Worm (Caenorhabditis elegans): Measurements from ENCODE around the gene EGAP4.1.

EGAP4.1 gene

DNA sequence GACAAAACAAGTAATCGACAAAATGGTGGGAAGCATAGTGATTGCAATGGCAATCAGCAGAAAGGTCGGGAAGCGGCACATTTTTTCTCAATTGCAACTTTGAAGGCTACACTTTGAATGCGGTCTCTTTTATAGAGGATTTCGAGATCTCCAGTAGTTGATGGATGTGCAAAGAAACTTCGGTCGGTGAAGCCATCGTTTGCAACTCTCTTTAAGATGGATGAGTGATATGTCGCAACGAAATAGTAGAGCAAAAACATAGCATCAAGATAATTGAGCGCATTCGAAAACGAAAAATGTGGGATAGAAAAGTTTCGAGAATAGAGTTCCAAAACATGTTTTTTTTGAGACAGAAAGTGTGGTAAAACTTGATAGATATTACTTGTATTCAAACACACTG, at the start of gene EGAP4.1:
Gene EGAP4.1 (minus strand): TSS at position 101 of the 400 bp plus-strand sequence.
- no peak for TF ChIP-seq pes-1 (GFP tag; IDR thresholded peaks at IDR 0.05)
- no peak for TF ChIP-seq aly-1 (tag; optimal IDR thresholded peaks at IDR 0.05)
- TF ChIP-seq tbx-37 (GFP tag; conservative IDR thresholded peaks at IDR 0.05), result no peak
- no peak for TF ChIP-seq B0310.2 (tag; optimal IDR thresholded peaks at IDR 0.05)
- no peak for TF ChIP-seq ceh-13 (GFP tag; optimal IDR thresholded peaks at IDR 0.05)
- TF ChIP-seq sea-1 (GFP tag; conservative IDR thresholded peaks at IDR 0.05), result no peak
- no peak for TF ChIP-seq tra-4 (tag; optimal IDR thresholded peaks at IDR 0.05)
- TF ChIP-seq scrt-1 (GFP tag; IDR thresholded peaks at IDR 0.05), result no peak
- no peak for TF ChIP-seq ama-1 (optimal IDR thresholded peaks at IDR 0.05)
- TF ChIP-seq tbx-11 (GFP tag; IDR thresholded peaks at IDR 0.05), result no peak
- no peak for TF ChIP-seq F13C5.2 (tag; optimal IDR thresholded peaks at IDR 0.05)
- no peak for TF ChIP-seq ceh-36 (tag; optimal IDR thresholded peaks at IDR 0.05)

- no peak for TF ChIP-seq F13C5.2 (tag; optimal IDR thresholded peaks at IDR 0.05)
- TF ChIP-seq aly-1 (tag; optimal IDR thresholded peaks at IDR 0.05), result no peak
- no peak for TF ChIP-seq ama-1 (optimal IDR thresholded peaks at IDR 0.05)
- no peak for TF ChIP-seq tbx-37 (GFP tag; conservative IDR thresholded peaks at IDR 0.05)
- no peak for TF ChIP-seq flt-1 (GFP tag; IDR thresholded peaks at IDR 0.05)
- no peak for TF ChIP-seq B0310.2 (tag; optimal IDR thresholded peaks at IDR 0.05)
- no peak for TF ChIP-seq ets-7 (tag; optimal IDR thresholded peaks at IDR 0.05)
- no peak for TF ChIP-seq pes-1 (GFP tag; IDR thresholded peaks at IDR 0.05)
- no peak for TF ChIP-seq hnd-1 (tag; optimal IDR thresholded peaks at IDR 0.05)
- no peak for TF ChIP-seq tra-4 (tag; optimal IDR thresholded peaks at IDR 0.05)
- no peak for TF ChIP-seq hmbx-1 (tag; optimal IDR thresholded peaks at IDR 0.05)
- no peak for TF ChIP-seq sea-1 (GFP tag; conservative IDR thresholded peaks at IDR 0.05)
Observed at ce11 chrX:8770316-8770715, 43.1 kb upstream of the EGAP4.1 start.

DNA sequence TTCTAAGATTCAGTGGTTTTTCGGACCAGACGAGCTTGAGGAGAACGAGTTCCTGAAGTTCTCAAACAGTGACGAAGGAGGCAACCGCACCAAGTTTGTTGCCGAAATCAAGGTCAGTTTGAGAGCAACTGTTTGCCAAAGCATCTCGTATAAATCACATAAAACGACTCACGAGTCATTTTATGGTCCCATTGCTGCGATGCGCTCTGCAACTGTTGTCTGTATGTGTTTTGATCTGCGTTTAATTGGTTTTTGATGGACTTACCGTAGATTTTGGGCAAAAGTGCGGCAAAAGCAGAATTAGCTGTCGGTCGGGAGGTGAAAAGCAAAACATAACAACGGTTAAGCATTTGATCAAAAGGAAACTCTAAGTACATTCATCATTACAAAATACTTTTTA, 36.8 kb upstream of the EGAP4.1 start:
- TF ChIP-seq ceh-36 (tag; optimal IDR thresholded peaks at IDR 0.05) (no peak), aly-1 (tag; optimal IDR thresholded peaks at IDR 0.05) (no peak), tra-4 (tag; optimal IDR thresholded peaks at IDR 0.05) (no peak), hmbx-1 (tag; optimal IDR thresholded peaks at IDR 0.05) (no peak), hmg-4 (GFP tag; optimal IDR thresholded peaks at IDR 0.05) (no peak), sea-1 (GFP tag; conservative IDR thresholded peaks at IDR 0.05) (no peak), B0310.2 (tag; optimal IDR thresholded peaks at IDR 0.05) (no peak), ceh-13 (GFP tag; optimal IDR thresholded peaks at IDR 0.05) (no peak), ets-7 (tag; optimal IDR thresholded peaks at IDR 0.05) (no peak), ama-1 (optimal IDR thresholded peaks at IDR 0.05) (no peak), tbx-11 (GFP tag; IDR thresholded peaks at IDR 0.05) (no peak), pes-1 (GFP tag; IDR thresholded peaks at IDR 0.05) (no peak), F13C5.2 (tag; optimal IDR thresholded peaks at IDR 0.05) (no peak), hnd-1 (tag; optimal IDR thresholded peaks at IDR 0.05) (no peak), scrt-1 (GFP tag; IDR thresholded peaks at IDR 0.05) (no peak), flt-1 (GFP tag; IDR thresholded peaks at IDR 0.05) (no peak), tbx-37 (GFP tag; conservative IDR thresholded peaks at IDR 0.05) (no peak)

DNA sequence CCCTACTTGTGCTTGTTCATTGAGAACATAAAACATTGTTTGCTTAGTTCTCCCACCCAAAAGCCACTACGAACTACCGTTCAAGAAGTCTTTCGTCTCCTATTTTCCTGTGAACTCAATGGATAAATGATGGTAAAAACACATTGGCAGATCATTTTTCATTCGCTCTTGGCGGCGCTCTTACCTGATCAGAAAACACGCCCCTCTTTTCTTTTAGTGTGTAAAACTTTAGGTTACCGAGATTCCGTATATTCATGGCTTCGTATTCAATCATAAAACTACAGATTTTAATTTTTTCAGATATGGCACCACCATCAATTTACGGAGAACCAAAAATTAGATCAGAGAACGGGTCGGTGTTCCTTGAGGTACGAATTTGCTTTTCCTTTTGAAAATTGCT, 36.4 kb upstream of the EGAP4.1 start, which contains the start of gene zig-12:
Gene zig-12 (plus strand): TSS at position 301 of the 400 bp plus-strand sequence.
- TF ChIP-seq F13C5.2 (tag; optimal IDR thresholded peaks at IDR 0.05) (no peak), ama-1 (optimal IDR thresholded peaks at IDR 0.05) (no peak), flt-1 (GFP tag; IDR thresholded peaks at IDR 0.05) (no peak), tbx-37 (GFP tag; conservative IDR thresholded peaks at IDR 0.05) (no peak), sea-1 (GFP tag; conservative IDR thresholded peaks at IDR 0.05) (no peak), scrt-1 (GFP tag; IDR thresholded peaks at IDR 0.05) (no peak), hmg-4 (GFP tag; optimal IDR thresholded peaks at IDR 0.05) (no peak), tbx-11 (GFP tag; IDR thresholded peaks at IDR 0.05) (no peak), hnd-1 (tag; optimal IDR thresholded peaks at IDR 0.05) (no peak), tra-4 (tag; optimal IDR thresholded peaks at IDR 0.05) (no peak), B0310.2 (tag; optimal IDR thresholded peaks at IDR 0.05) (no peak), ets-7 (tag; optimal IDR thresholded peaks at IDR 0.05) (no peak)

- TF ChIP-seq hmbx-1 (tag; optimal IDR thresholded peaks at IDR 0.05), result no peak
- no peak for TF ChIP-seq tbx-11 (GFP tag; IDR thresholded peaks at IDR 0.05)
- no peak for TF ChIP-seq ama-1 (optimal IDR thresholded peaks at IDR 0.05)
- TF ChIP-seq aly-1 (tag; optimal IDR thresholded peaks at IDR 0.05), result no peak
- no peak for TF ChIP-seq hmg-4 (GFP tag; optimal IDR thresholded peaks at IDR 0.05)
- TF ChIP-seq B0310.2 (tag; optimal IDR thresholded peaks at IDR 0.05), result no peak
Observed at ce11 chrX:8762927-8763326, 35.7 kb upstream of the EGAP4.1 start.

- no peak for TF ChIP-seq ceh-13 (GFP tag; optimal IDR thresholded peaks at IDR 0.05)
- TF ChIP-seq ceh-36 (tag; optimal IDR thresholded peaks at IDR 0.05), result no peak
- no peak for TF ChIP-seq ama-1 (optimal IDR thresholded peaks at IDR 0.05)
- no peak for TF ChIP-seq tbx-37 (GFP tag; conservative IDR thresholded peaks at IDR 0.05)
- TF ChIP-seq ets-7 (tag; optimal IDR thresholded peaks at IDR 0.05), result no peak
- no peak for TF ChIP-seq scrt-1 (GFP tag; IDR thresholded peaks at IDR 0.05)
- no peak for TF ChIP-seq tra-4 (tag; optimal IDR thresholded peaks at IDR 0.05)
- TF ChIP-seq sea-1 (GFP tag; conservative IDR thresholded peaks at IDR 0.05), result no peak
- no peak for TF ChIP-seq F13C5.2 (tag; optimal IDR thresholded peaks at IDR 0.05)
- TF ChIP-seq aly-1 (tag; optimal IDR thresholded peaks at IDR 0.05), result no peak
- no peak for TF ChIP-seq hmg-4 (GFP tag; optimal IDR thresholded peaks at IDR 0.05)
- no peak for TF ChIP-seq pes-1 (GFP tag; IDR thresholded peaks at IDR 0.05)
Observed at ce11 chrX:8761497-8761896, 34.3 kb upstream of the EGAP4.1 start, which contains the start of gene M02D8.5. Gene M02D8.5, minus strand, starts transcription at chrX:8761597.

DNA sequence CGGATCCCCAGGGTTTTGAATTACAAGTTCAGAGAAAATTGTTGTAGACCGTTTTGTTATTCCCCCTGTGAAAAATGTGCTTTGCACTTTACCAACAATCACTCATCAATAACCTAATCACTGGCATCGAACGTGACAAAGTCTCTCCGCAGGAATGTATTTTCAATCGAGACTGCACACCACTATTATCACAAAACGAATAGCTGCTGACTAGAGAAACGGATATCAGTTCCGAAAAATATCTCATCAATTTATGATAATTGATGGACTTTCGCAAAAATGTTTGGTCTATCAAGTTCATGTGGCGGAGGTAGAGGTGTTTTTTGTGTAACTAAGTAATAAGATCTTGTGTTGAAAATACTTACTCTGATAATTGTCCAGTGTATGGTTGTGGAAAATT, 33.9 kb upstream of the EGAP4.1 start:
- TF ChIP-seq B0310.2 (tag; optimal IDR thresholded peaks at IDR 0.05) (no peak), hmbx-1 (tag; optimal IDR thresholded peaks at IDR 0.05) (no peak), scrt-1 (GFP tag; IDR thresholded peaks at IDR 0.05) (no peak), tbx-11 (GFP tag; IDR thresholded peaks at IDR 0.05) (no peak), F13C5.2 (tag; optimal IDR thresholded peaks at IDR 0.05) (no peak), ama-1 (optimal IDR thresholded peaks at IDR 0.05) (no peak), ets-7 (tag; optimal IDR thresholded peaks at IDR 0.05) (no peak), ceh-13 (GFP tag; optimal IDR thresholded peaks at IDR 0.05) (no peak), hnd-1 (tag; optimal IDR thresholded peaks at IDR 0.05) (no peak), aly-1 (tag; optimal IDR thresholded peaks at IDR 0.05) (no peak), ceh-36 (tag; optimal IDR thresholded peaks at IDR 0.05) (no peak), pes-1 (GFP tag; IDR thresholded peaks at IDR 0.05) (no peak), sea-1 (GFP tag; conservative IDR thresholded peaks at IDR 0.05) (no peak), flt-1 (GFP tag; IDR thresholded peaks at IDR 0.05) (no peak)

All from whole organism, early embryonic.